Worm (Caenorhabditis elegans): Measurements from ENCODE around the gene npp-8.

- TF ChIP-seq F52B5.7 (tag; optimal IDR thresholded peaks at IDR 0.05) (no peak), hsf-1 (GFP tag; IDR thresholded peaks at IDR 0.05) (no peak)
Measured at ce11 chrIV:1553195-1553918, 42.3 kb downstream of the npp-8 start, which contains the start of gene C34H4.2.
